Fruit fly (Drosophila melanogaster): ENCODE measurements around the gene side-VII.

Gene side-VII

DNA sequence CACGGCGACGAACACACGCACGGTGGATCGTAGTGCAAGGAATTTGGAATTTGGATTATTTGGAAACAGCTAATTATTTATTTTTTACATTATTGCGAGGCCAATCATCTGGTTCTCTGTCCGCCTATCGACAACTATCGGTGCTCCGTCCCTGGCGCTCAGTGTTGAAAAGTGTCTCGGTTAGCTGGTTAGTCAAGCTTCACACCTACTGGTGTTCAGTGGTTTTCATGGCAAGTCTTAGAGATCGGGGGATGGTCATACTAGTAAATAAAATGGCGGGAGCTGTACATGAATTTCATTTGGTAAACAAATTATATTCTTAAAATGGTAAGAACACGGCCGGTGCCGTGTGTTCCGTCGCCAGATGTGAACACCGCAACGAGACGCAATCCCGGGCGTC is 28.9 kb downstream of the side-VII start, which contains the start of the genes trbd and dmt (continued):
- no peak for TF ChIP-seq ken (GFP tag; IDR thresholded peaks at IDR 0.05)
- no peak for TF ChIP-seq klu (GFP tag; IDR thresholded peaks at IDR 0.05)
- peak; percentile 98 for TF ChIP-seq Ets65A (GFP tag)
- no peak for TF ChIP-seq CG3065 (GFP tag; optimal IDR thresholded peaks at IDR 0.05)
- no peak for TF ChIP-seq lov (optimal IDR thresholded peaks at IDR 0.05)
- TF ChIP-seq lov (GFP tag; IDR thresholded peaks at IDR 0.05) = no peak
- TF ChIP-seq sens (GFP tag) = no peak
- TF ChIP-seq Chrac-16 (GFP tag; optimal IDR thresholded peaks at IDR 0.05) = peak; percentile 24
- no peak for TF ChIP-seq Hmr (GFP tag; optimal IDR thresholded peaks at IDR 0.05)
- TF ChIP-seq CG5180 (GFP tag; optimal IDR thresholded peaks at IDR 0.05) = no peak
- TF ChIP-seq mam (GFP tag; optimal IDR thresholded peaks at IDR 0.05) = peak; percentile 81
- no peak for TF ChIP-seq nau (GFP tag; optimal IDR thresholded peaks at IDR 0.05)
- TF ChIP-seq nom (GFP tag; optimal IDR thresholded peaks at IDR 0.05) = no peak
- peak; percentile 69 for TF ChIP-seq zen (tag; optimal IDR thresholded peaks at IDR 0.05)
- TF ChIP-seq CG34376 (GFP tag; optimal IDR thresholded peaks at IDR 0.05) = peak; percentile 51
- TF ChIP-seq YL-1 (GFP tag; optimal IDR thresholded peaks at IDR 0.05) = peak; percentile 93
- TF ChIP-seq jigr1 (GFP tag; IDR thresholded peaks at IDR 0.05) = no peak
- TF ChIP-seq CG4282 (GFP tag; optimal IDR thresholded peaks at IDR 0.05) = peak; percentile 57
- no peak for TF ChIP-seq zen2 (GFP tag; IDR thresholded peaks at IDR 0.05; ENCODE audit: partially characterized antibody)
- peak; percentile 26 for TF ChIP-seq ems (GFP tag; optimal IDR thresholded peaks at IDR 0.05)
- TF ChIP-seq Deaf1 (tag; optimal IDR thresholded peaks at IDR 0.05) = no peak
- peak; percentile 23 for TF ChIP-seq HLHmδ (GFP tag; optimal IDR thresholded peaks at IDR 0.05)
- TF ChIP-seq CG12236 (GFP tag; optimal IDR thresholded peaks at IDR 0.05) = no peak
- TF ChIP-seq Bteb2 (GFP tag; optimal IDR thresholded peaks at IDR 0.05) = peak; percentile 42
- TF ChIP-seq eyg (GFP tag; optimal IDR thresholded peaks at IDR 0.05) = no peak
- TF ChIP-seq fd64A (GFP tag; optimal IDR thresholded peaks at IDR 0.05) = no peak
- TF ChIP-seq CG6272 (GFP tag; IDR thresholded peaks at IDR 0.05) = 0 out of 2 replicates have a peak, but pooled peaks have one; percentile 38
- TF ChIP-seq Gug (GFP tag; IDR thresholded peaks at IDR 0.05) = no peak
- TF ChIP-seq CG1792 (GFP tag; optimal IDR thresholded peaks at IDR 0.05) = peak; percentile 69
- TF ChIP-seq Xbp1 (GFP tag; optimal IDR thresholded peaks at IDR 0.05) = peak; percentile 77
- TF ChIP-seq Hr78 (GFP tag; optimal IDR thresholded peaks at IDR 0.05) = no peak
- peak; percentile 62 for TF ChIP-seq CG7786 (GFP tag; optimal IDR thresholded peaks at IDR 0.05)
- TF ChIP-seq Nf-YC (tag; optimal IDR thresholded peaks at IDR 0.05) = no peak
- TF ChIP-seq CG16815 (GFP tag; optimal IDR thresholded peaks at IDR 0.05) = peak; percentile 12
- no peak for TF ChIP-seq Taf1 (GFP tag; IDR thresholded peaks at IDR 0.05)
- peak; percentile 55 for TF ChIP-seq fd102C (GFP tag; optimal IDR thresholded peaks at IDR 0.05)
- TF ChIP-seq lab (GFP tag; optimal IDR thresholded peaks at IDR 0.05) = no peak
- peak; percentile 99 for TF ChIP-seq gfzf (GFP tag; optimal IDR thresholded peaks at IDR 0.05)
- no peak for TF ChIP-seq Dfd (GFP tag; optimal IDR thresholded peaks at IDR 0.05)
- peak; percentile 66 for TF ChIP-seq CG1647 (GFP tag; optimal IDR thresholded peaks at IDR 0.05)
- peak; percentile 72 for TF ChIP-seq Elba2 (GFP tag; optimal IDR thresholded peaks at IDR 0.05)
- TF ChIP-seq CrebB (tag; optimal IDR thresholded peaks at IDR 0.05) = peak; percentile 49
- no peak for TF ChIP-seq CG6683 (GFP tag; optimal IDR thresholded peaks at IDR 0.05)
- peak; percentile 24 for TF ChIP-seq hkb (optimal IDR thresholded peaks at IDR 0.05)
- TF ChIP-seq hkb (GFP tag; IDR thresholded peaks at IDR 0.05) = no peak
- no peak for TF ChIP-seq Hey (tag; optimal IDR thresholded peaks at IDR 0.05)
- TF ChIP-seq CG17361 (GFP tag; IDR thresholded peaks at IDR 0.05) = no peak
- no peak for TF ChIP-seq fru (optimal IDR thresholded peaks at IDR 0.05)
- peak; percentile 31 for TF ChIP-seq bab2 (GFP tag; optimal IDR thresholded peaks at IDR 0.05)
- TF ChIP-seq NK7.1 (GFP tag; optimal IDR thresholded peaks at IDR 0.05) = peak; percentile 38
- TF ChIP-seq lbe (GFP tag; optimal IDR thresholded peaks at IDR 0.05) = no peak

Data from whole organism, embryonic.